Fruit fly (Drosophila melanogaster): Measurements from ENCODE around the gene Ifrd1.

dm6 chr2L:2903649-2904048 lies 29.4 kb upstream of the Ifrd1 start:
- TF ChIP-seq EcR (GFP tag; optimal IDR thresholded peaks at IDR 0.05): no peak
- TF ChIP-seq pan (optimal IDR thresholded peaks at IDR 0.05): no peak
